Worm (Caenorhabditis elegans) whole organism, L1 larva: ENCODE results near the gene sth-1.

ENCODE experiments used
- C04F5.9 ChIP-seq: sonication (generic microtip); optimal IDR thresholded peaks from 2 replicates; lab custom pipeline; 2016; ENCODE audit warnings: missing genetic modification characterization, missing compliant biosample characterization
- C16A3.4 ChIP-seq: fragments of 150-350 bp; optimal IDR thresholded peaks from 2 replicates; lab custom pipeline; 2014; ENCODE audit warnings: missing biosample characterization, missing genetic modification characterization
- aha-1 ChIP-seq: fragments of 150-350 bp; optimal IDR thresholded peaks from 2 replicates; lab custom pipeline; 2014; ENCODE audit warnings: missing biosample characterization, missing genetic modification characterization
- aly-2 ChIP-seq: fragments of 150-350 bp; optimal IDR thresholded peaks from 2 replicates; lab custom pipeline; 2014; ENCODE audit warnings: missing biosample characterization, missing genetic modification characterization
- ama-1 ChIP-seq: fragments of 150-350 bp; optimal IDR thresholded peaks from 2 replicates; lab custom pipeline; 2014
- blmp-1 ChIP-seq: fragments of 150-350 bp; optimal IDR thresholded peaks from 2 replicates; lab custom pipeline; 2014; ENCODE audit warnings: missing biosample characterization, missing genetic modification characterization
- ceh-63 ChIP-seq: fragments of 200-800 bp; sonication (Bioruptor generic); optimal IDR thresholded peaks from 2 replicates; lab custom pipeline; 2018; ENCODE audit warnings: mild to moderate bottlenecking, missing genetic modification characterization, missing compliant biosample characterization
- ceh-82 ChIP-seq, 3 experiments: fragments of 150-350 bp in 1 of 3; sonication (generic microtip) in 2 of 3; optimal IDR thresholded peaks; 2 replicates each; lab custom pipeline; 2014 to 2017; ENCODE audit warnings: missing biosample characterization in 3 of 3, missing genetic modification characterization in 3 of 3
- dpl-1 ChIP-seq, 3 experiments: fragments of 150-350 bp in 2 of 3; sonication (generic microtip) in 1 of 3; optimal IDR thresholded peaks; 2 replicates each; lab custom pipeline; 2014 to 2017; ENCODE audit warnings: missing biosample characterization in 3 of 3, missing genetic modification characterization in 3 of 3, missing genetic modification reagents in 3 of 3
- dsc-1 ChIP-seq: sonication (generic microtip); optimal IDR thresholded peaks from 2 replicates; lab custom pipeline; 2016; ENCODE audit warnings: mild to moderate bottlenecking, missing genetic modification characterization, missing compliant biosample characterization
- egl-13 ChIP-seq: sonication (generic microtip); optimal IDR thresholded peaks from 2 replicates; lab custom pipeline; 2016; ENCODE audit warnings: missing genotype, missing genetic modification reagents, missing genetic modification characterization, missing compliant biosample characterization
- egl-27 ChIP-seq, 2 experiments: fragments of 150-350 bp in 1 of 2; sonication (generic microtip); optimal IDR thresholded peaks; 3 replicates each; lab custom pipeline; 2017 to 2018; ENCODE audit warnings: missing biosample characterization in 2 of 2, missing genetic modification characterization in 2 of 2, missing genetic modification reagents in 2 of 2
- elt-2 ChIP-seq: sonication (generic microtip); optimal IDR thresholded peaks from 2 replicates; lab custom pipeline; 2016; ENCODE audit warnings: missing genetic modification characterization, mild to moderate bottlenecking, inconsistent platforms, missing compliant biosample characterization, missing genetic modification reagents
- elt-3 ChIP-seq, 6 experiments: fragments of 150-350 bp in 1 of 6; sonication (generic microtip); optimal IDR thresholded peaks; 2 replicates each; lab custom pipeline; 2017 to 2018; ENCODE audit warnings: missing biosample characterization in 6 of 6, missing genetic modification characterization in 6 of 6, inconsistent platforms in 1 of 6
- ets-5 ChIP-seq: fragments of 200-800 bp; sonication (Bioruptor generic); IDR thresholded peaks from 2 replicates; pipeline ENCODE4 v1.3.6; 2022; ENCODE audit warnings: missing genetic modification characterization, missing compliant biosample characterization
- fkh-10 ChIP-seq: sonication (generic microtip); optimal IDR thresholded peaks from 2 replicates; lab custom pipeline; 2017; ENCODE audit warnings: missing biosample characterization, missing genetic modification reagents, missing genetic modification characterization
- fkh-8 ChIP-seq: sonication (generic microtip); optimal IDR thresholded peaks from 2 replicates; lab custom pipeline; 2016; ENCODE audit warnings: mild to moderate bottlenecking, missing genetic modification characterization, missing compliant biosample characterization
- fos-1 ChIP-seq: fragments of 150-350 bp; optimal IDR thresholded peaks from 2 replicates; lab custom pipeline; 2014; ENCODE audit warnings: missing biosample characterization, missing genetic modification characterization
- hpl-2 ChIP-seq: fragments of 150-350 bp; optimal IDR thresholded peaks from 2 replicates; lab custom pipeline; 2014; ENCODE audit warnings: missing biosample characterization, missing genetic modification reagents, missing genetic modification characterization
- irx-1 ChIP-seq: sonication (generic microtip); optimal IDR thresholded peaks from 2 replicates; lab custom pipeline; 2016; ENCODE audit warnings: missing genetic modification characterization, missing compliant biosample characterization
- isw-1 ChIP-seq: fragments of 200-800 bp; sonication (Bioruptor generic); IDR thresholded peaks from 2 replicates; pipeline ENCODE4 v1.3.6; 2022; ENCODE audit warnings: missing genetic modification characterization, missing compliant biosample characterization
- lin-13 ChIP-seq: fragments of 150-350 bp; optimal IDR thresholded peaks from 2 replicates; lab custom pipeline; 2014; ENCODE audit warnings: missing biosample characterization, missing genetic modification reagents, missing genetic modification characterization
- lin-14 ChIP-seq: fragments of 200-800 bp; sonication (Bioruptor generic); optimal IDR thresholded peaks from 2 replicates; lab custom pipeline; 2018; ENCODE audit warnings: mild to moderate bottlenecking, missing genetic modification characterization, moderate library complexity, missing compliant biosample characterization
- lin-15B ChIP-seq: fragments of 150-350 bp; sonication (generic microtip); optimal IDR thresholded peaks from 3 replicates; lab custom pipeline; 2014; ENCODE audit warnings: missing biosample characterization, missing genetic modification characterization
- lin-35 ChIP-seq, 2 experiments: fragments of 150-350 bp; optimal IDR thresholded peaks; 2 replicates each; lab custom pipeline; 2014; ENCODE audit warnings: missing biosample characterization in 2 of 2, missing genetic modification characterization in 2 of 2, missing genetic modification reagents in 2 of 2
- lir-3 ChIP-seq: sonication (generic microtip); optimal IDR thresholded peaks from 2 replicates; lab custom pipeline; 2016; ENCODE audit warnings: mild to moderate bottlenecking, missing genetic modification characterization, moderate library complexity, missing compliant biosample characterization; ENCODE audit not compliant: poor library complexity
- lsy-2 ChIP-seq, 2 experiments: fragments of 150-350 bp; optimal IDR thresholded peaks; 2 replicates each; lab custom pipeline; 2014; ENCODE audit warnings: missing biosample characterization in 2 of 2, missing genetic modification characterization in 2 of 2
- mab-9 ChIP-seq: fragments of 200-800 bp; sonication (Bioruptor generic); IDR thresholded peaks from 2 replicates; pipeline ENCODE4 v1.3.6; 2022; ENCODE audit warnings: missing genetic modification reagents, missing genetic modification characterization, missing compliant biosample characterization
- mdl-1 ChIP-seq, 2 experiments: fragments of 150-350 bp; optimal IDR thresholded peaks; 2 replicates each; lab custom pipeline; 2014 to 2017; ENCODE audit warnings: missing biosample characterization in 2 of 2, missing genetic modification characterization in 2 of 2, inconsistent platforms in 1 of 2
- mef-2 ChIP-seq: fragments of 150-350 bp; optimal IDR thresholded peaks from 2 replicates; lab custom pipeline; 2014; ENCODE audit warnings: missing biosample characterization, missing genetic modification characterization
- nhr-11 ChIP-seq: fragments of 150-350 bp; optimal IDR thresholded peaks from 2 replicates; lab custom pipeline; 2014; ENCODE audit warnings: missing biosample characterization, missing genetic modification characterization
- nhr-12 ChIP-seq: sonication (generic microtip); optimal IDR thresholded peaks from 2 replicates; lab custom pipeline; 2017; ENCODE audit warnings: missing biosample characterization, missing genetic modification characterization
- nhr-19 ChIP-seq: fragments of 200-800 bp; sonication (Bioruptor generic); conservative IDR thresholded peaks from 2 replicates; pipeline ENCODE4 v1.3.6; 2022; ENCODE audit warnings: missing genetic modification characterization, missing compliant biosample characterization
- nhr-20 ChIP-seq: sonication (generic microtip); optimal IDR thresholded peaks from 2 replicates; lab custom pipeline; 2016; ENCODE audit warnings: mild to moderate bottlenecking, missing genetic modification characterization, missing compliant biosample characterization
- nhr-237 ChIP-seq: fragments of 150-350 bp; optimal IDR thresholded peaks from 2 replicates; lab custom pipeline; 2014; ENCODE audit warnings: missing biosample characterization, missing genetic modification characterization
- nhr-71 ChIP-seq: sonication (generic microtip); optimal IDR thresholded peaks from 2 replicates; lab custom pipeline; 2016; ENCODE audit warnings: mild to moderate bottlenecking, missing genetic modification characterization, moderate library complexity, missing compliant biosample characterization
- nhr-77 ChIP-seq: fragments of 150-350 bp; optimal IDR thresholded peaks from 2 replicates; lab custom pipeline; 2014; ENCODE audit warnings: missing biosample characterization, missing genetic modification characterization
- nhr-85 ChIP-seq: sonication (generic microtip); peaks from one replicate; lab custom pipeline; 2016; ENCODE audit warnings: missing genetic modification characterization, inconsistent platforms, missing compliant biosample characterization
- nhr-90 ChIP-seq: sonication (generic microtip); optimal IDR thresholded peaks from 2 replicates; lab custom pipeline; 2016; ENCODE audit warnings: mild to moderate bottlenecking, missing genetic modification characterization, missing compliant biosample characterization; ENCODE audit not compliant: poor library complexity
- pag-3 ChIP-seq: sonication (generic microtip); optimal IDR thresholded peaks from 2 replicates; lab custom pipeline; 2017; ENCODE audit warnings: missing genetic modification characterization, mild to moderate bottlenecking, missing compliant biosample characterization, antibody characterized with exemption, borderline replicate concordance; ENCODE audit not compliant: insufficient read depth
- rnt-1 ChIP-seq: sonication (generic microtip); optimal IDR thresholded peaks from 2 replicates; lab custom pipeline; 2016; ENCODE audit warnings: mild to moderate bottlenecking, missing genetic modification characterization, moderate library complexity, missing compliant biosample characterization
- skn-1 ChIP-seq: fragments of 150-350 bp; optimal IDR thresholded peaks from 2 replicates; lab custom pipeline; 2014; ENCODE audit warnings: missing biosample characterization, missing genetic modification characterization
- snpc-4 ChIP-seq: fragments of 150-350 bp; optimal IDR thresholded peaks from 2 replicates; lab custom pipeline; 2014; ENCODE audit warnings: missing biosample characterization, missing genetic modification characterization
- snu-23 ChIP-seq: sonication (generic microtip); optimal IDR thresholded peaks from 2 replicates; lab custom pipeline; 2016; ENCODE audit warnings: missing genetic modification characterization, missing compliant biosample characterization
- tlp-1 ChIP-seq: fragments of 150-350 bp; optimal IDR thresholded peaks from 2 replicates; lab custom pipeline; 2014; ENCODE audit warnings: missing biosample characterization, missing genetic modification characterization
- unc-130 ChIP-seq: fragments of 150-350 bp; optimal IDR thresholded peaks from 2 replicates; lab custom pipeline; 2017; ENCODE audit warnings: missing biosample characterization, missing genetic modification characterization, inconsistent platforms
- unc-30 ChIP-seq: sonication (generic microtip); optimal IDR thresholded peaks from 2 replicates; lab custom pipeline; 2017; ENCODE audit warnings: missing biosample characterization, missing genetic modification characterization
- unc-62 ChIP-seq: fragments of 150-350 bp; optimal IDR thresholded peaks from 2 replicates; lab custom pipeline; 2014; ENCODE audit warnings: missing biosample characterization, missing genetic modification reagents, missing genetic modification characterization
- vab-15 ChIP-seq: sonication (generic microtip); optimal IDR thresholded peaks from 2 replicates; lab custom pipeline; 2017; ENCODE audit warnings: missing genotype, mild to moderate bottlenecking, missing genetic modification characterization, missing compliant biosample characterization
- xbp-1 ChIP-seq: sonication (generic microtip); optimal IDR thresholded peaks from 2 replicates; lab custom pipeline; 2016; ENCODE audit warnings: missing genetic modification characterization, missing compliant biosample characterization
- zag-1 ChIP-seq: fragments of 150-350 bp; optimal IDR thresholded peaks from 2 replicates; lab custom pipeline; 2014; ENCODE audit warnings: missing biosample characterization, missing genetic modification characterization
- ztf-4 ChIP-seq: fragments of 150-350 bp; optimal IDR thresholded peaks from 2 replicates; lab custom pipeline; 2014; ENCODE audit warnings: missing biosample characterization, missing genetic modification characterization

The sth-1 gene

ce11 chrV:8031121-8031520 is 20.8 kb upstream of the sth-1 start, which contains the start of gene vars-1 (continued):
- TF ChIP-seq hpl-2: no peak
- TF ChIP-seq lin-14 (GFP tag; lab: Kevin White, UChicago): no peak
- no peak for TF ChIP-seq mef-2 (tag; lab: Kevin White, UChicago)
- TF ChIP-seq aly-2 (tag; lab: Kevin White, UChicago): peak; percentile 0
- no peak for TF ChIP-seq lir-3
- peak; percentile 75 for TF ChIP-seq snu-23 (GFP tag; lab: Kevin White, UChicago)
- no peak for TF ChIP-seq elt-3 (tag; optimal IDR thresholded peaks at IDR 0.05; lab: Kevin White, UChicago)
- peak; percentile 51 for TF ChIP-seq nhr-77
- peak; percentile 63 for TF ChIP-seq unc-130
- TF ChIP-seq nhr-90 (tag; lab: Kevin White, UChicago): peak; percentile 61
- peak; percentile 58 for TF ChIP-seq xbp-1
- TF ChIP-seq elt-2: peak; percentile 10
- peak; percentile 23; the same call in 1 of the 2 replicates for TF ChIP-seq isw-1 (GFP tag; lab: Robert Waterston, UW)
- TF ChIP-seq vab-15 (tag; lab: Kevin White, UChicago): no peak
- no peak for TF ChIP-seq egl-27 (tag; optimal IDR thresholded peaks at IDR 0.05; lab: Kevin White, UChicago)
- no peak for TF ChIP-seq ets-5
- TF ChIP-seq nhr-85 (tag; lab: Kevin White, UChicago): peak; percentile 65
- no peak for TF ChIP-seq ama-1 (lab: Kevin White, UChicago)
- no peak for TF ChIP-seq ceh-63
- TF ChIP-seq ztf-4: no peak
- TF ChIP-seq mdl-1 (tag; optimal IDR thresholded peaks at IDR 0.05; lab: Kevin White, UChicago): peak in 1 of 2 experiments; percentile 7
- TF ChIP-seq nhr-11: no peak
- peak; percentile 96 to 98 for TF ChIP-seq lin-35 (GFP tag; optimal IDR thresholded peaks at IDR 0.05; lab: Kevin White, UChicago)
- peak; percentile 40 for TF ChIP-seq lin-15B (tag; lab: Kevin White, UChicago)
- TF ChIP-seq nhr-12: no peak
- TF ChIP-seq C04F5.9 (tag; lab: Kevin White, UChicago): no peak
- peak; percentile 48 for TF ChIP-seq irx-1 (tag; lab: Kevin White, UChicago)
- no peak for TF ChIP-seq pag-3 (tag; lab: Kevin White, UChicago)
- peak; percentile 51 for TF ChIP-seq dsc-1
- TF ChIP-seq ceh-82 (tag; optimal IDR thresholded peaks at IDR 0.05; lab: Kevin White, UChicago): peak in 2 of 3 experiments; percentile 47 to 69
- TF ChIP-seq C16A3.4 (tag; lab: Kevin White, UChicago): peak; percentile 67
- TF ChIP-seq lin-13: no peak
- peak; percentile 18 for TF ChIP-seq fos-1
- TF ChIP-seq mab-9 (GFP tag; lab: Robert Waterston, UW): no peak
- TF ChIP-seq aha-1 (tag; lab: Kevin White, UChicago): no peak
- TF ChIP-seq blmp-1 (tag; lab: Kevin White, UChicago): peak; percentile 70
- TF ChIP-seq nhr-237 (tag; lab: Kevin White, UChicago): no peak
- TF ChIP-seq skn-1 (tag; lab: Kevin White, UChicago): peak; percentile 57
- no peak for TF ChIP-seq tlp-1 (tag; lab: Kevin White, UChicago)
- peak; percentile 74 for TF ChIP-seq nhr-71
- TF ChIP-seq lsy-2 (tag; optimal IDR thresholded peaks at IDR 0.05; lab: Kevin White, UChicago): peak; percentile 74 to 84
- peak; percentile 92 to 97 (median 97) for TF ChIP-seq dpl-1 (GFP tag; optimal IDR thresholded peaks at IDR 0.05; lab: Kevin White, UChicago)
- TF ChIP-seq nhr-19: peak; percentile 63

DNA sequence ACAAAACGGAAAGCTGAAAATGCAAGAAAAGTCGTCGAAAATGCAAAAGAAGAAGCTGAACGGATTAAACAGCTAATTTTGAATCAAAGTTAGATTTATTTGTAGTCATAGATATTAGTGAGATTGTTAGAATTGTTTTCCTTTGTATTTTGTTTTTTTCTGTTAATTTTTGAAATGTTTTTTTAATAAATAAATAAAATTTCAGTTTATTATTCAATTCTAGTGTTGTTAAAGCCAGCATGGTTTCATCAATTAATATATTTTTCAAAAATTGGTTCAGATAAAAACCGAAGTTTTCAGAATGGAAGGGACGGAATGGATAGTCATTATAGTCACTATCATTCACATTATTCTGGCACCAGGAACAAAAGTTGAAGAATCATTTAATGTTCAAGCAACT is 17.1 kb upstream of the sth-1 start, which contains the start of gene algn-12:
TSS of gene algn-12 (plus strand) at position 301 of the 400 bp plus-strand sequence.
- TF ChIP-seq isw-1 (GFP tag; lab: Robert Waterston, UW) (no peak), unc-62 (GFP tag; lab: Kevin White, UChicago) (no peak), ets-5 (no peak), nhr-77 (no peak), elt-2 (no peak), zag-1 (tag; lab: Kevin White, UChicago) (no peak), dpl-1 (GFP tag; optimal IDR thresholded peaks at IDR 0.05; lab: Kevin White, UChicago) (no peak), egl-13 (tag; lab: Kevin White, UChicago) (no peak), fkh-8 (tag; lab: Kevin White, UChicago) (no peak), snpc-4 (tag; lab: Kevin White, UChicago) (no peak), lin-15B (tag; lab: Kevin White, UChicago) (no peak), ama-1 (lab: Kevin White, UChicago) (no peak), rnt-1 (tag; lab: Kevin White, UChicago) (no peak), skn-1 (tag; lab: Kevin White, UChicago) (no peak), unc-30 (tag; lab: Kevin White, UChicago) (no peak), fkh-10 (GFP tag; lab: Kevin White, UChicago) (no peak), aha-1 (tag; lab: Kevin White, UChicago) (no peak), nhr-20 (tag; lab: Kevin White, UChicago) (no peak), vab-15 (tag; lab: Kevin White, UChicago) (no peak)
